Worm (Caenorhabditis elegans): Measurements from ENCODE around the gene wrt-5.
A peak's percentile ranks its signal among the peaks of the same experiment; 100 is the strongest.

ce11 chrIV:4028177-4028576 lies 23.3 kb downstream of the wrt-5 start:
- TF ChIP-seq fkh-10 (GFP tag; optimal IDR thresholded peaks at IDR 0.05) = no peak
- TF ChIP-seq lim-6 (tag; optimal IDR thresholded peaks at IDR 0.05) = no peak
- peak; percentile 66 for TF ChIP-seq tbx-2 (tag; optimal IDR thresholded peaks at IDR 0.05)
- TF ChIP-seq nfya-1 (tag; optimal IDR thresholded peaks at IDR 0.05) = peak; percentile 8
- TF ChIP-seq hlh-13 (GFP tag; optimal IDR thresholded peaks at IDR 0.05) = no peak
- no peak for TF ChIP-seq hlh-8 (tag; optimal IDR thresholded peaks at IDR 0.05)
